Worm (Caenorhabditis elegans) whole organism, L1 larva: ENCODE measurements around the gene F13B12.1.
A peak's percentile ranks its signal among the peaks of the same experiment; 100 is the strongest.

ENCODE experiments used
- C16A3.4 ChIP-seq: fragments of 150-350 bp; optimal IDR thresholded peaks from 2 replicates; lab custom pipeline; 2014; ENCODE audit warnings: missing biosample characterization, missing genetic modification characterization
- C34B4.2 ChIP-seq: sonication (generic microtip); optimal IDR thresholded peaks from 2 replicates; lab custom pipeline; 2017; ENCODE audit warnings: mild to moderate bottlenecking, missing genetic modification characterization, missing compliant biosample characterization
- Y116A8C.19 ChIP-seq: sonication (generic microtip); optimal IDR thresholded peaks from 2 replicates; lab custom pipeline; 2016; ENCODE audit warnings: missing compliant biosample characterization, missing genetic modification characterization, borderline replicate concordance
- aha-1 ChIP-seq: fragments of 150-350 bp; optimal IDR thresholded peaks from 2 replicates; lab custom pipeline; 2014; ENCODE audit warnings: missing biosample characterization, missing genetic modification characterization
- alr-1 ChIP-seq: fragments of 200-800 bp; sonication (Bioruptor generic); optimal IDR thresholded peaks from 2 replicates; lab custom pipeline; 2018; ENCODE audit warnings: borderline replicate concordance, mild to moderate bottlenecking, missing genetic modification characterization, missing compliant biosample characterization
- aly-2 ChIP-seq: fragments of 150-350 bp; optimal IDR thresholded peaks from 2 replicates; lab custom pipeline; 2014; ENCODE audit warnings: missing biosample characterization, missing genetic modification characterization
- blmp-1 ChIP-seq: fragments of 150-350 bp; optimal IDR thresholded peaks from 2 replicates; lab custom pipeline; 2014; ENCODE audit warnings: missing biosample characterization, missing genetic modification characterization
- dpl-1 ChIP-seq, 3 experiments: fragments of 150-350 bp in 2 of 3; sonication (generic microtip) in 1 of 3; optimal IDR thresholded peaks; 2 replicates each; lab custom pipeline; 2014 to 2017; ENCODE audit warnings: missing biosample characterization in 3 of 3, missing genetic modification characterization in 3 of 3, missing genetic modification reagents in 3 of 3
- efl-3 ChIP-seq: fragments of 200-800 bp; sonication (Bioruptor generic); optimal IDR thresholded peaks from 2 replicates; lab custom pipeline; 2018; ENCODE audit warnings: mild to moderate bottlenecking, missing genetic modification characterization, missing compliant biosample characterization
- elt-2 ChIP-seq: sonication (generic microtip); optimal IDR thresholded peaks from 2 replicates; lab custom pipeline; 2016; ENCODE audit warnings: missing genetic modification characterization, mild to moderate bottlenecking, inconsistent platforms, missing compliant biosample characterization, missing genetic modification reagents
- elt-3 ChIP-seq, 6 experiments: fragments of 150-350 bp in 1 of 6; sonication (generic microtip); optimal IDR thresholded peaks; 2 replicates each; lab custom pipeline; 2017 to 2018; ENCODE audit warnings: missing biosample characterization in 6 of 6, missing genetic modification characterization in 6 of 6, inconsistent platforms in 1 of 6
- ets-5 ChIP-seq: fragments of 200-800 bp; sonication (Bioruptor generic); IDR thresholded peaks from 2 replicates; pipeline ENCODE4 v1.3.6; 2022; ENCODE audit warnings: missing genetic modification characterization, missing compliant biosample characterization
- fkh-10 ChIP-seq: sonication (generic microtip); optimal IDR thresholded peaks from 2 replicates; lab custom pipeline; 2017; ENCODE audit warnings: missing biosample characterization, missing genetic modification reagents, missing genetic modification characterization
- grh-1 ChIP-seq: fragments of 200-800 bp; sonication (Bioruptor generic); IDR thresholded peaks from 2 replicates; pipeline ENCODE4 v1.3.6; 2022; ENCODE audit warnings: missing genetic modification reagents, missing genetic modification characterization, missing compliant biosample characterization
- lin-13 ChIP-seq: fragments of 150-350 bp; optimal IDR thresholded peaks from 2 replicates; lab custom pipeline; 2014; ENCODE audit warnings: missing biosample characterization, missing genetic modification reagents, missing genetic modification characterization
- lin-35 ChIP-seq, 2 experiments: fragments of 150-350 bp; optimal IDR thresholded peaks; 2 replicates each; lab custom pipeline; 2014; ENCODE audit warnings: missing biosample characterization in 2 of 2, missing genetic modification characterization in 2 of 2, missing genetic modification reagents in 2 of 2
- lin-39 ChIP-seq: fragments of 150-350 bp; optimal IDR thresholded peaks from 2 replicates; lab custom pipeline; 2014; ENCODE audit warnings: missing biosample characterization, missing genetic modification reagents, missing genetic modification characterization
- mep-1 ChIP-seq: fragments of 150-350 bp; optimal IDR thresholded peaks from 2 replicates; lab custom pipeline; 2014; ENCODE audit warnings: missing biosample characterization, missing genetic modification characterization
- nhr-11 ChIP-seq: fragments of 150-350 bp; optimal IDR thresholded peaks from 2 replicates; lab custom pipeline; 2014; ENCODE audit warnings: missing biosample characterization, missing genetic modification characterization
- nhr-237 ChIP-seq: fragments of 150-350 bp; optimal IDR thresholded peaks from 2 replicates; lab custom pipeline; 2014; ENCODE audit warnings: missing biosample characterization, missing genetic modification characterization
- nhr-47 ChIP-seq: sonication (generic microtip); optimal IDR thresholded peaks from 2 replicates; lab custom pipeline; 2016; ENCODE audit warnings: mild to moderate bottlenecking, missing genetic modification characterization, moderate library complexity, missing compliant biosample characterization
- nhr-71 ChIP-seq: sonication (generic microtip); optimal IDR thresholded peaks from 2 replicates; lab custom pipeline; 2016; ENCODE audit warnings: mild to moderate bottlenecking, missing genetic modification characterization, moderate library complexity, missing compliant biosample characterization
- nhr-76 ChIP-seq: sonication (generic microtip); optimal IDR thresholded peaks from 2 replicates; lab custom pipeline; 2017; ENCODE audit warnings: missing biosample characterization, missing genetic modification characterization
- nhr-77 ChIP-seq: fragments of 150-350 bp; optimal IDR thresholded peaks from 2 replicates; lab custom pipeline; 2014; ENCODE audit warnings: missing biosample characterization, missing genetic modification characterization
- nhr-84 ChIP-seq: sonication (generic microtip); optimal IDR thresholded peaks from 2 replicates; lab custom pipeline; 2017; ENCODE audit warnings: missing biosample characterization, missing genetic modification characterization
- nhr-85 ChIP-seq: sonication (generic microtip); peaks from one replicate; lab custom pipeline; 2016; ENCODE audit warnings: missing genetic modification characterization, inconsistent platforms, missing compliant biosample characterization
- pag-3 ChIP-seq: sonication (generic microtip); optimal IDR thresholded peaks from 2 replicates; lab custom pipeline; 2017; ENCODE audit warnings: missing genetic modification characterization, mild to moderate bottlenecking, missing compliant biosample characterization, antibody characterized with exemption, borderline replicate concordance; ENCODE audit not compliant: insufficient read depth
- pax-3 ChIP-seq: fragments of 200-800 bp; sonication (Bioruptor generic); optimal IDR thresholded peaks from 2 replicates; lab custom pipeline; 2018; ENCODE audit warnings: mild to moderate bottlenecking, missing genetic modification characterization, moderate library complexity, missing compliant biosample characterization
- snpc-4 ChIP-seq: fragments of 150-350 bp; optimal IDR thresholded peaks from 2 replicates; lab custom pipeline; 2014; ENCODE audit warnings: missing biosample characterization, missing genetic modification characterization
- sptf-1 ChIP-seq: fragments of 150-350 bp; optimal IDR thresholded peaks from 2 replicates; lab custom pipeline; 2014; ENCODE audit warnings: missing biosample characterization, missing genetic modification characterization
- sup-37 ChIP-seq: fragments of 200-800 bp; sonication (Bioruptor generic); optimal IDR thresholded peaks from 2 replicates; lab custom pipeline; 2018; ENCODE audit warnings: mild to moderate bottlenecking, missing genetic modification characterization, missing compliant biosample characterization
- tbx-2 ChIP-seq: sonication (generic microtip); optimal IDR thresholded peaks from 2 replicates; lab custom pipeline; 2016; ENCODE audit warnings: missing genetic modification characterization, missing compliant biosample characterization
- unc-62 ChIP-seq: fragments of 150-350 bp; optimal IDR thresholded peaks from 2 replicates; lab custom pipeline; 2014; ENCODE audit warnings: missing biosample characterization, missing genetic modification reagents, missing genetic modification characterization
- xbp-1 ChIP-seq: sonication (generic microtip); optimal IDR thresholded peaks from 2 replicates; lab custom pipeline; 2016; ENCODE audit warnings: missing genetic modification characterization, missing compliant biosample characterization
- zip-4 ChIP-seq: fragments of 200-800 bp; sonication (Bioruptor generic); optimal IDR thresholded peaks from 2 replicates; lab custom pipeline; 2018; ENCODE audit warnings: mild to moderate bottlenecking, missing genetic modification characterization, moderate library complexity, missing compliant biosample characterization
- ztf-4 ChIP-seq: fragments of 150-350 bp; optimal IDR thresholded peaks from 2 replicates; lab custom pipeline; 2014; ENCODE audit warnings: missing biosample characterization, missing genetic modification characterization

F13B12.1 gene

DNA sequence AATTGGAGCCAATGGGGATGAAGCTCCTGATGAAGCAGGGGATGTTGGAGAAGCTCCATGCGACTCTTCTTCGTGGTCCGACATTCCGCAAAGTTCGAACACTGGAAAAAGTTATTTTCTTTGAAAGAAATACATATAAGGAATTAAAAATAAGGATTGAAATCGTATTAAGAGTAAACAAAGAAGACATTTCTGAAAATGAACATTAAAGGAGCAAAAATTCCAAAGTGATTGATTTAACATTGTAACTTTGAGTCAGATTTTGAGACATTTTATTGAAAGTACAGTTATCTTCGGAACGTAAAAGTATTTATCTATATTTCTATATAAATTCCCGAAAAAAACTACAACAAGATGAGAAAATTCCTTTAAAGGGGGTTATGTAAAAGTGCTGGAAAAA is at the start of gene F13B12.1:
TSS of gene F13B12.1 (minus strand) at position 101 of the 400 bp plus-strand sequence.
- TF ChIP-seq zip-4: no peak
- TF ChIP-seq nhr-84: no peak
- no peak for TF ChIP-seq aly-2 (tag; lab: Kevin White, UChicago)
- no peak for TF ChIP-seq efl-3 (GFP tag; lab: Kevin White, UChicago)
- no peak for TF ChIP-seq lin-39 (tag; lab: Kevin White, UChicago)
- no peak for TF ChIP-seq nhr-77
- no peak for TF ChIP-seq lin-35 (GFP tag; optimal IDR thresholded peaks at IDR 0.05; lab: Kevin White, UChicago)
- TF ChIP-seq lin-13 (GFP tag; lab: Kevin White, UChicago): no peak
- no peak for TF ChIP-seq sup-37 (GFP tag; lab: Kevin White, UChicago)
- TF ChIP-seq elt-3 (tag; optimal IDR thresholded peaks at IDR 0.05; lab: Kevin White, UChicago): no peak
- TF ChIP-seq snpc-4 (tag; lab: Kevin White, UChicago): no peak
- no peak for TF ChIP-seq pag-3 (tag; lab: Kevin White, UChicago)
- no peak for TF ChIP-seq mep-1 (tag; lab: Kevin White, UChicago)
- TF ChIP-seq, all 84 proteins: peak for 0

DNA sequence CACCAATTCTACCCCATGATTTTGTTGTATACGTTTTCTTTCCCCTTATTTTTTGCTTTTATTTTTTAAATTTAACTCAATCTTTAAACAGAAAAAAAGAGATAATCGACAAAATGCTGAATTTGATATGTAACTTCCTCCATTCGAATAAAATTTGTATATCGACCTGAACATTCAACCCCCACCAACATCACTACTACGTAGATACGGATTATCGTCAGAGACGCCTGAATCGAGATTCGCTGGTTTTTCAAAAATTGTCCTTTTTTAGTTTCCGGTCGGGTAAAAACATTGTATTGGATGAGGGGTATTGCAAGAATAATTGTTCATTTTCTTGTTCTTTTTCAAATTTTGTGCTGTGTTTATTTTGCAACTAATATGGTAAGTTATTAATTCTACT is 48.0 kb upstream of the F13B12.1 start, which contains the start of gene bgnt-1.1:
TSS of gene bgnt-1.1 (plus strand) at position 301 of the 400 bp plus-strand sequence.
- TF ChIP-seq lin-13 (GFP tag; lab: Kevin White, UChicago) (no peak), nhr-11 (no peak), nhr-85 (tag; lab: Kevin White, UChicago) (no peak), aha-1 (tag; lab: Kevin White, UChicago) (no peak), C16A3.4 (tag; lab: Kevin White, UChicago) (no peak), pax-3 (tag; lab: Kevin White, UChicago) (no peak), alr-1 (tag; lab: Kevin White, UChicago) (no peak), ztf-4 (tag; lab: Kevin White, UChicago) (no peak), unc-62 (GFP tag; lab: Kevin White, UChicago) (no peak), grh-1 (GFP tag; lab: Robert Waterston, UW) (no peak), Y116A8C.19 (tag; lab: Kevin White, UChicago) (no peak), xbp-1 (no peak), blmp-1 (no peak), nhr-47 (no peak), mep-1 (tag; lab: Kevin White, UChicago) (no peak), fkh-10 (no peak), nhr-76 (tag; lab: Kevin White, UChicago) (no peak), ets-5 (GFP tag; lab: Robert Waterston, UW) (no peak)

DNA sequence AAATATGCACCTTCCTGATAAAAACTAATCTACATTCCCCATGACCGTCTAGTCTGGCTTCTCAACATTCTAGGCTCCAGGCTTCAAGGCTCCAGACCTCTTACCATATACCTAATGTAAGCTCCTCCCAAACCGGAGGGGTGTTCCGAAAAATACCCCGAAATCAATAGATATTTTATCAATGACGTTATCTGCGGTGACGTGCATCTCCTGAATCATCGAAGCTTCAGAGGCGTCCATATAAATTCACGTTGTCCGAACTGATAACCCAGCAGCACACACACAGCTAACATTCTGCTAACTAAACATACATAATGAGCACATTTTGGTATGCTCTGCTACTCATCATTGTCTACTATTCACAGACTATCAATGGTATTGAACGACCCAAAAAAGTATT is 45.1 kb upstream of the F13B12.1 start, which contains the start of gene ugt-44:
TSS of gene ugt-44 (plus strand) at position 248 of the 400 bp plus-strand sequence.
- TF ChIP-seq mep-1 (tag; lab: Kevin White, UChicago) (no peak), ztf-4 (tag; lab: Kevin White, UChicago) (no peak), tbx-2 (tag; lab: Kevin White, UChicago) (no peak), ets-5 (GFP tag; lab: Robert Waterston, UW) (no peak), elt-2 (tag; lab: Kevin White, UChicago) (peak; percentile 74)

DNA sequence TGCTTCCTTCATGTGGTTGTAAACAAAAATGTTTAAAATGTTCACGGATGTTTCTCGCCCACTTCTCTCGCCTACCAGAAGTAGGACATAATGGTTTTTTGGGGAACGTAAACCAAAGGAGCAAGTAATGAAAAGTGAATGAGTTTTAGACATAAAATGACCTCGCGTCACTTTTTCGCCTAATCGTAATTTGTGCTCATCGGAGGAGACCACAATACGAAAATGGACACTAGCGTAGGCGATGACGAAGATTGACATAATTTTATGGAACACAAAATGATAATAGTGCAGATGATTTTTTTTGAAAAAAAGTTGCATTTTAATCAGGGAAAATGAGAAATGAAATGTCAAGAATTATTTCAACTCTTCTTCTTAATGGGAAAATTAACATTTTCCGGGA is 44.2 kb upstream of the F13B12.1 start:
- TF ChIP-seq alr-1 (tag; lab: Kevin White, UChicago): no peak
- no peak for TF ChIP-seq nhr-77
- no peak for TF ChIP-seq sptf-1 (tag; lab: Kevin White, UChicago)
- TF ChIP-seq C34B4.2 (tag; lab: Kevin White, UChicago): no peak
- no peak for TF ChIP-seq nhr-71 (tag; lab: Kevin White, UChicago)
- no peak for TF ChIP-seq nhr-237
- TF ChIP-seq fkh-10: no peak
- TF ChIP-seq dpl-1 (GFP tag; optimal IDR thresholded peaks at IDR 0.05; lab: Kevin White, UChicago): no peak
